Fruit fly (Drosophila melanogaster) S2 (cell line): ENCODE measurements around the gene CG9286.

Experiments used
- CG8478 ChIP-seq: fragments of >200 bp; optimal IDR thresholded peaks from 2 replicates; lab custom pipeline; 2018
- CTCF ChIP-seq, 2 experiments: fragments of >200 bp; optimal IDR thresholded peaks; 2 replicates each; lab custom pipeline; 2018

dm6 chr3R:13816375-13816711 lies 35.6 kb downstream of the CG9286 start:
- TF ChIP-seq CTCF (optimal IDR thresholded peaks at IDR 0.05; lab: Kevin White, UChicago): no peak
- no peak for TF ChIP-seq CG8478 (lab: Kevin White, UChicago)
